Worm (Caenorhabditis elegans): ENCODE measurements around the gene daf-6.
A peak's percentile ranks its signal among the peaks of the same experiment; 100 is the strongest.

The daf-6 gene

ce11 chrX:14894845-14895244 lies 6.6 kb downstream of the daf-6 start, which contains the start of gene nac-1:
Gene nac-1, plus strand, starts transcription at chrX:14895145.
- TF ChIP-seq fkh-10 (GFP tag; optimal IDR thresholded peaks at IDR 0.05) (no peak), nhr-11 (tag; optimal IDR thresholded peaks at IDR 0.05) (no peak), nhr-43 (tag; optimal IDR thresholded peaks at IDR 0.05; ENCODE audit: poor library complexity, severe bottlenecking) (no peak), pha-4 (tag; optimal IDR thresholded peaks at IDR 0.05) (no peak), ceh-82 (tag; optimal IDR thresholded peaks at IDR 0.05) (no peak), R02D3.7 (tag; optimal IDR thresholded peaks at IDR 0.05) (no peak), elt-1 (tag; optimal IDR thresholded peaks at IDR 0.05) (no peak), zag-1 (tag; optimal IDR thresholded peaks at IDR 0.05) (no peak), aly-2 (tag; optimal IDR thresholded peaks at IDR 0.05) (no peak), ceh-28 (tag; optimal IDR thresholded peaks at IDR 0.05) (no peak)

DNA sequence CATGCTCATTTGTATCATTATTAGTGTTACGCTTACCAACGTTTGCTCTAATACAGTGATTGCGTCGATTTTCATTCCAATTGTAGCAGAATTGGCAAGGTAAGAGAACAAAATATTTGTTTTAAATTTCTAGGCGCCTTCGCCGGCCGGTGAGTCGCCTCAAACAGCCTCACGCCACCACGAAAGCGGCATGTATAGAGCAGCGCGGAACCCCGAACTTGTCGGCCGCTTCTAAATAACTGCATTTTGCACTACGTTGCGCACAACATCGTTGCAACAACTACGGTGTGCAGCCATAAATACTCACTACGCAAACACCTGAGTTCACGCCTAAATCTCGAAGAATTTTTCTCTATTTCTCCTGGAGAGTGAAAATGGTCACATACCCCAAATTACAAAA lies 8.9 kb downstream of the daf-6 start:
- no peak for TF ChIP-seq nhr-77 (tag; optimal IDR thresholded peaks at IDR 0.05)
- no peak for TF ChIP-seq mdl-1 (tag; optimal IDR thresholded peaks at IDR 0.05)
- no peak for TF ChIP-seq aly-2 (tag; optimal IDR thresholded peaks at IDR 0.05)
- no peak for TF ChIP-seq unc-39 (tag; optimal IDR thresholded peaks at IDR 0.05)
- TF ChIP-seq jun-1 (tag; optimal IDR thresholded peaks at IDR 0.05), result no peak
- no peak for TF ChIP-seq ztf-4 (tag; optimal IDR thresholded peaks at IDR 0.05)
- no peak for TF ChIP-seq nhr-76 (tag; optimal IDR thresholded peaks at IDR 0.05)
- TF ChIP-seq ceh-28 (tag; optimal IDR thresholded peaks at IDR 0.05), result no peak
- TF ChIP-seq elt-3 (tag; optimal IDR thresholded peaks at IDR 0.05), result no peak
- no peak for TF ChIP-seq lin-15B (tag; optimal IDR thresholded peaks at IDR 0.05)
- TF ChIP-seq skn-1 (tag; optimal IDR thresholded peaks at IDR 0.05), result no peak

- TF ChIP-seq ceh-9 (tag; optimal IDR thresholded peaks at IDR 0.05) (no peak), snpc-4 (tag; optimal IDR thresholded peaks at IDR 0.05) (no peak), nhr-237 (tag; optimal IDR thresholded peaks at IDR 0.05) (no peak)
Measured at ce11 chrX:14898205-14898604, 9.9 kb downstream of the daf-6 start, which contains the start of gene lips-8. Gene lips-8, plus strand, starts transcription at chrX:14898505.

DNA sequence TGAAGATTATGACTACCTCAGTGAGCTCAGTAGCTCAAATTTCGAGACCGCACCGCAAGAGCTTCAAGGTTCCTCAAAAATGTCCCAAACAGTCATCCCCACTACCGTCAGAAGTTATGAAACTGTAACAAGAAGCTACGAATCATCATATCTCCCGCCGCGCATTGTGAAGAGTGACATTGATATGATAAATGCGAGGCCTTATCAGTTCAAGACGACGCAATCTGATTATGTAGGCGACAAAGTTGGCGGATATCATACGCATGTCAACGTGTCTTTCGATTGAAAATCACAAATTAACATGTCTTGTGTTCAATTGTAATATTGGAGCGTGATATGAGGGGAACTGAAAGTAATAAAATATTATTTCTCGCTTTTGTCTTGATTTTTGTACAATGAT lies 12.2 kb downstream of the daf-6 start:
- TF ChIP-seq elt-3 (tag; optimal IDR thresholded peaks at IDR 0.05) (peak in 2 of 3 experiments; percentile 26 to 27), ZK546.5 (tag; optimal IDR thresholded peaks at IDR 0.05) (no peak), nhr-67 (tag; optimal IDR thresholded peaks at IDR 0.05) (no peak), nhr-25 (tag; optimal IDR thresholded peaks at IDR 0.05) (peak; percentile 47), nhr-43 (tag; optimal IDR thresholded peaks at IDR 0.05; ENCODE audit: poor library complexity, severe bottlenecking) (peak; percentile 0), hmg-11 (tag; optimal IDR thresholded peaks at IDR 0.05) (no peak)

DNA sequence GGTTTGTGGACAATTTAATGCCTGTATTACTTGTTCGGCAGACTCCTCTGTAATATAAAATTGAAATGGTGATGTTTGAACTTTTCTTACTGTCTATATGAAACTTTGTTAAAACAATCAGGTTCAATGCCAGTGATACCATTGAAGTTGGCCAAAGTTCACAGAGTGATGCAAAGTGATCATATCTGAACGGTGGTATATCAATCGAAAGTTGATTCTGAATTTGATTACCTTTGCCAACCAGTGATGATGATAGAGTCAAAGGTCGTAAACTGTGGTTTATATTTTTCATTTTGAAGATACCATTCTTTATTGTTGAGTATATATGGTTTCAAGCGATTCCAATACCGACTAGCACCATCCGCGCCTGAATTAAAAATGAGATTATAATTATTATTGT lies 15.1 kb downstream of the daf-6 start:
- TF ChIP-seq nhr-237 (tag; optimal IDR thresholded peaks at IDR 0.05) (no peak), elt-3 (tag; optimal IDR thresholded peaks at IDR 0.05) (peak in 2 of 3 experiments; percentile 54 to 67)

ce11 chrX:14905161-14905560 lies 16.9 kb downstream of the daf-6 start, which contains the start of gene hex-5:
Gene hex-5, minus strand, starts transcription at chrX:14905261.
- TF ChIP-seq nhr-12 (tag; optimal IDR thresholded peaks at IDR 0.05), result no peak

ce11 chrX:14907257-14907801 lies 19.0 kb downstream of the daf-6 start:
- no peak for TF ChIP-seq mdl-1 (tag; optimal IDR thresholded peaks at IDR 0.05)
- peak; percentile 18 for TF ChIP-seq nhr-76 (tag; optimal IDR thresholded peaks at IDR 0.05)
- TF ChIP-seq elt-3 (tag; optimal IDR thresholded peaks at IDR 0.05), result peak in 1 of 3 experiments; percentile 37
- TF ChIP-seq nhr-23 (tag; optimal IDR thresholded peaks at IDR 0.05), result peak; percentile 22

DNA sequence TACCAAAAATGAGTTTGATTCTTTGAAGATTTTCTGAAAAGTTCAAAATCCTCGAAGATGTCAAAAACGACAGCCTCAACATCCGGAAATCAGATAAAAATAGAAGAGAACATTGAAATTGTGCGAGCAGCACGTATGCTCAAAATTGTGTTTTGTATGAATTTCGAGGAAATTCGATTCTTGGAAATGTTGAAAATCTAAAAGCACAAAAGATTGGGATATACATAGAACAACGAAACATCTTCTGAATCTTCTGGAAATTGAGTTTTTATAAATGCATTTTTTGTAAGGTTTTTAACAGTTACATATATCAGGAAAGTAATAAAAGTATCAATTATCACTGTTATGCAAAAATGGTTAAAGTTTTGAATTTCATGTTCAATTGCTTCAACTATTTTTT lies 22.4 kb downstream of the daf-6 start:
- TF ChIP-seq elt-2 (tag; optimal IDR thresholded peaks at IDR 0.05) (no peak), fkh-10 (GFP tag; optimal IDR thresholded peaks at IDR 0.05) (peak; percentile 85), skn-1 (tag; optimal IDR thresholded peaks at IDR 0.05) (no peak)
